Worm (Caenorhabditis elegans) whole organism, late embryonic: ENCODE data around the gene tag-196.

Experiments
- F13H6.1 ChIP-seq: sonication (generic microtip); optimal IDR thresholded peaks from 2 replicates; lab custom pipeline; 2016; ENCODE audit warnings: missing genetic modification characterization, missing compliant biosample characterization
- lim-6 ChIP-seq: sonication (generic microtip); optimal IDR thresholded peaks from 2 replicates; lab custom pipeline; 2016; ENCODE audit warnings: missing genetic modification characterization, missing compliant biosample characterization

- TF ChIP-seq F13H6.1 (tag; lab: Kevin White, UChicago) (no peak), lim-6 (tag; lab: Kevin White, UChicago) (no peak)
These were observed 46.6 kb downstream of the tag-196 start, which contains the start of gene F28A12.3 for ce11 chrV:8641266-8641665.
